Worm (Caenorhabditis elegans) whole organism, late embryonic: ENCODE measurements around the gene nhr-281.

Experiments used
- F13H6.1 ChIP-seq: sonication (generic microtip); optimal IDR thresholded peaks from 2 replicates; lab custom pipeline; 2016; ENCODE audit warnings: missing genetic modification characterization, missing compliant biosample characterization
- T23F11.4 ChIP-seq: fragments of 200-800 bp; sonication (Bioruptor generic); optimal IDR thresholded peaks from 2 replicates; lab custom pipeline; 2018; ENCODE audit warnings: mild to moderate bottlenecking, missing genetic modification characterization, missing compliant biosample characterization
- ama-1 ChIP-seq: fragments of 150-350 bp; optimal IDR thresholded peaks from 2 replicates; lab custom pipeline; 2014
- ceh-24 ChIP-seq: sonication (generic microtip); optimal IDR thresholded peaks from 2 replicates; lab custom pipeline; 2016; ENCODE audit warnings: mild to moderate bottlenecking, missing genetic modification characterization, missing compliant biosample characterization
- dve-1 ChIP-seq: sonication (generic microtip); optimal IDR thresholded peaks from 2 replicates; lab custom pipeline; 2017; ENCODE audit warnings: antibody characterized with exemption, mild to moderate bottlenecking, missing genetic modification characterization, missing compliant biosample characterization
- elt-2 ChIP-seq: sonication (generic microtip); optimal IDR thresholded peaks from 2 replicates; lab custom pipeline; 2016; ENCODE audit warnings: missing genetic modification reagents, missing genetic modification characterization, missing compliant biosample characterization
- ets-4 ChIP-seq: sonication (generic microtip); optimal IDR thresholded peaks from 2 replicates; lab custom pipeline; 2016; ENCODE audit warnings: missing genetic modification characterization, missing compliant biosample characterization
- hlh-13 ChIP-seq: fragments of 200-800 bp; sonication (Bioruptor generic); optimal IDR thresholded peaks from 2 replicates; lab custom pipeline; 2018; ENCODE audit warnings: mild to moderate bottlenecking, missing genetic modification characterization, missing compliant biosample characterization
- odd-2 ChIP-seq: sonication (generic microtip); optimal IDR thresholded peaks from 2 replicates; lab custom pipeline; 2017; ENCODE audit warnings: antibody characterized with exemption, mild to moderate bottlenecking, missing genetic modification characterization, missing compliant biosample characterization
- pqm-1 ChIP-seq: sonication (generic microtip); optimal IDR thresholded peaks from 2 replicates; lab custom pipeline; 2016; ENCODE audit warnings: missing genetic modification characterization, missing compliant biosample characterization

DNA sequence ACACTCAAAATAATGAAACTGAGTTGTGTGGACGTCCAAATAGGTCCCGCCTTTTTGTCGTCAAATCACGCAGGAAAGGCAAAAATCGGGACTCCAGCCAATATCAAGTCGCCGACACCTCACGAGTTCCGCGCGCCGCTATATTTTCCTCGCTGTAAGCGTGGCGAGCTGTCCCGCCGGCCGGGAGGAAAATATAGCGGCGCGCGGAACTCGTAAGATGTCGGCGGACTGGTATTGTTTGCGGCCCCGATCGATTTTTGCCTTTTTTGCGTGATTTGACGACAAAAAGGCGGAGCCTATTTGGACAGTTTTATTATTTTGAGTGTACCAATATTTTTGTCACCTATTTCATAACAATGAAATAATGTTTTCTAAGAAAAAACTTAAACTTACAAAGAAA, 50.5 kb downstream of the nhr-281 start:
- TF ChIP-seq pqm-1 (tag; lab: Kevin White, UChicago) (no peak), F13H6.1 (tag; lab: Kevin White, UChicago) (no peak), dve-1 (tag; lab: Kevin White, UChicago) (no peak), elt-2 (tag; lab: Kevin White, UChicago) (no peak), hlh-13 (GFP tag; lab: Kevin White, UChicago) (no peak), ama-1 (no peak), ets-4 (no peak), odd-2 (no peak), T23F11.4 (GFP tag; lab: Kevin White, UChicago) (no peak), ceh-24 (tag; lab: Kevin White, UChicago) (no peak)
